Fruit fly (Drosophila melanogaster): ENCODE measurements around the gene CG11898.
A peak's percentile ranks its signal among the peaks of the same experiment; 100 is the strongest.

Gene CG11898

dm6 chr3R:29157418-29158398, 7.7 kb upstream of the CG11898 start, which contains the start of gene rdog (continued):
- peak; percentile 70 for TF ChIP-seq fd59A (GFP tag; optimal IDR thresholded peaks at IDR 0.05)
- peak; percentile 81 for TF ChIP-seq CG8632 (GFP tag; optimal IDR thresholded peaks at IDR 0.05)
- peak; percentile 40 for TF ChIP-seq fkh (GFP tag; optimal IDR thresholded peaks at IDR 0.05)
- TF ChIP-seq CG34406 (GFP tag; optimal IDR thresholded peaks at IDR 0.05) = peak; percentile 78
- peak; percentile 85 for TF ChIP-seq Smox (GFP tag; optimal IDR thresholded peaks at IDR 0.05)
- TF ChIP-seq topi (GFP tag; optimal IDR thresholded peaks at IDR 0.05) = peak; percentile 77
- TF ChIP-seq Sox15 (GFP tag; optimal IDR thresholded peaks at IDR 0.05) = peak; percentile 74
- peak; percentile 88 for TF ChIP-seq CG32006 (GFP tag; optimal IDR thresholded peaks at IDR 0.05)
- peak; percentile 50 for TF ChIP-seq CG7368 (GFP tag; optimal IDR thresholded peaks at IDR 0.05)
- peak; percentile 83 for TF ChIP-seq OdsH (GFP tag; optimal IDR thresholded peaks at IDR 0.05)
- TF ChIP-seq CG31627 (GFP tag; optimal IDR thresholded peaks at IDR 0.05) = peak; percentile 88

- TF ChIP-seq CG1621 (tag; optimal IDR thresholded peaks at IDR 0.05) = no peak
- TF ChIP-seq CG10631 (GFP tag; optimal IDR thresholded peaks at IDR 0.05) = no peak
- peak; percentile 92 for TF ChIP-seq svp (GFP tag)
- TF ChIP-seq Lpt (GFP tag; optimal IDR thresholded peaks at IDR 0.05) = no peak
- TF ChIP-seq pdm3 (GFP tag; optimal IDR thresholded peaks at IDR 0.05) = no peak
Measured at dm6 chr3R:29158721-29159120, 6.7 kb upstream of the CG11898 start.

DNA sequence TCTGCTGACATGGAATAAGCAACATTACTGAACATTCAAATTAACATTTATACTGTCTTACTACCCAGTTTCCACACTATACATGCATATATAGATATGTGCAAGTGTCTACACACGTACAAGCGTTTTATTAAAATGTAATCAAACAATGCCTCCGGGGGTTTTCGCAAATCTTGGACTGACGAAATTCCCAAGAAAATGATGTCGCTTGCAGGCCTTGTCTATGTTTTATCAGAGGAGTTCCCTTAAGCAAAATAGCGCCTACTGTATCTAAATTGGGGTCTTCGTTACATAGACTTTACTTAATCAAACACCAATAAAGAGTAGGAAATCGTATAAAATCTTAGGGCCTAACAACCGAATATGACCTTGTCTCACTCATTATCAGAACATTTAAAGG, 5.8 kb upstream of the CG11898 start:
- TF ChIP-seq Sox102F (GFP tag; optimal IDR thresholded peaks at IDR 0.05) = no peak
- no peak for TF ChIP-seq cyc (GFP tag; optimal IDR thresholded peaks at IDR 0.05)
- peak; percentile 58 for TF ChIP-seq svp (GFP tag)
- no peak for TF ChIP-seq CG11762 (GFP tag; optimal IDR thresholded peaks at IDR 0.05; ENCODE audit: insufficient read depth)
- no peak for TF ChIP-seq OdsH (GFP tag; optimal IDR thresholded peaks at IDR 0.05)
- no peak for TF ChIP-seq Eip75B (GFP tag; optimal IDR thresholded peaks at IDR 0.05)
- no peak for TF ChIP-seq Hr39 (GFP tag; optimal IDR thresholded peaks at IDR 0.05)

- TF ChIP-seq CG6163 (GFP tag; IDR thresholded peaks at IDR 0.05) (no peak), eg (GFP tag; IDR thresholded peaks at IDR 0.05) (peak; percentile 28; the same call in 1 of the 3 replicates), Hr4 (GFP tag; optimal IDR thresholded peaks at IDR 0.05) (peak; percentile 8), Eip78C (GFP tag) (no peak), dac (GFP tag; optimal IDR thresholded peaks at IDR 0.05) (no peak), svp (GFP tag) (peak; percentile 45)
Measured at dm6 chr3R:29190984-29191383, 25.5 kb downstream of the CG11898 start.

DNA sequence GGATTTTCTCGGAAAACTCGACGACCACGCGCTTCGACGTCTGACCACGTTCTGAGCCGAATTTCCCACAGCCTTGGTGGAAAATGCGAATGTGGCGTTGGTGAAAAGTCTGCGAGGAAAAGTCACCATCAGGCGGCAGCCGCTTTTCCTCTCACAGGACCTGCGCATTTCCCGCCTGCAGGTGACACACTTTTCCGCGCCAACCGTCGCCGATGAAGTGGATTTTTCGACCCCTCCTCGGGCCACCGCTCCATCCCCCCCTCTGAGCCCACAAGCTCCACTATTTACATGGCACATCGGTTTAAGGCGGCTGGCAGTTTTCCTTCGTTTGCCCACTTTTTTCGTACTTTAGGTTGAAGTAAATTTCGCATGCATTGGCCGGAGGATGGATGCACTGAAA, 29.5 kb downstream of the CG11898 start, which contains the start of gene jus:
Gene jus, minus strand, starts transcription at position 38 of the 400 bp plus-strand sequence.
- peak; percentile 40 for TF ChIP-seq svp (GFP tag)
- no peak for TF ChIP-seq Blimp-1 (GFP tag; optimal IDR thresholded peaks at IDR 0.05)

dm6 chr3R:29196967-29197611, 31.6 kb downstream of the CG11898 start, which contains the start of gene CG14515:
Gene CG14515, plus strand, starts transcription at chr3R:29197556.
- TF ChIP-seq CG32006 (GFP tag; optimal IDR thresholded peaks at IDR 0.05) (peak; percentile 63), Hr4 (GFP tag; optimal IDR thresholded peaks at IDR 0.05) (peak; percentile 49), svp (GFP tag) (peak; percentile 20), CG6276 (GFP tag; optimal IDR thresholded peaks at IDR 0.05) (peak; percentile 58), CG15336 (GFP tag; IDR thresholded peaks at IDR 0.05) (peak; percentile 40), dsx (GFP tag; optimal IDR thresholded peaks at IDR 0.05; ENCODE audit: poor library complexity, severe bottlenecking) (no peak), Sox102F (GFP tag; optimal IDR thresholded peaks at IDR 0.05) (no peak), Eip78C (GFP tag) (peak; percentile 70)

All from whole organism, prepupa.